Worm (Caenorhabditis elegans): ENCODE measurements around the gene F35C11.6.

F35C11.6 gene

DNA sequence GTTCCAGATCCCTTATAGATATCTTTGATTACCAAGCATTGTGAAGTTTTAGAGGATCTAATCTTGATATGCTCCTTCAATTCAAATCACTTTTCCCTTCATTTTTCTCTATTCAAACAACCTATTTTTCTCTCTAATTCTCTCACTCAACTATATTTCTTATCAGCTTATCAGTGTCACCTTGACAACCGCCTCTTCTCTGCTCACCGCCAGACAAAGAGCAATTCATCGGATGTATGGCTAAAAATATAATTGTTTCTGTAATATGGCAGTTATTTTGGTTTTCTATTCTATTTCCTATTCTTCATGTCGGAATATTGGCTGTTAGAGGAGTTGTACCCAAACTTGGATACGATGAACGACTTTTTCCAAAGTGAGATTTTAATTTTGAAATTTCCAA lies 9.2 kb downstream of the F35C11.6 start:
- TF ChIP-seq unc-62 (GFP tag; optimal IDR thresholded peaks at IDR 0.05) = no peak

DNA sequence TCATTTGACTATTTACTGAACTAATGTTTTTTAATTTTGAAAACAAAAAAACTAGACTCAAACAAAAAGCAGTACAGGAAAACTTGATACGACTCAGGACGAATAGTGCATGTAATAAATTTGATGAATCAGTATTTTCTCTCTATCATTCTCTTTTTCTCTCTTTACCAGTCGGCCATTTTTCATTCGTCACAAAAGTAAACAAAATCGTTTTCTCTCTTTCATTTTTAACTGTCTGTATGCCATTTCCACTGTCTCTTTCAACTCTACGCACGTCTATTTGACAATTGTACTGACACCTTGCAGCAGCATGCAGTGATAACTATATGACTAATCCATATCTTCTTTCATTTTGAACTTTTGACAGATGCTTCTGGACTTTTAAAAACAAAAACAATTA lies 10.2 kb downstream of the F35C11.6 start, which contains the start of the genes F35C11.2 and F35C11.4:
Gene F35C11.2 (minus strand): TSS at position 90 of the 400 bp plus-strand sequence.
Gene F35C11.4 (plus strand): TSS at position 260 of the 400 bp plus-strand sequence.
- no peak for TF ChIP-seq unc-62 (GFP tag; optimal IDR thresholded peaks at IDR 0.05)

DNA sequence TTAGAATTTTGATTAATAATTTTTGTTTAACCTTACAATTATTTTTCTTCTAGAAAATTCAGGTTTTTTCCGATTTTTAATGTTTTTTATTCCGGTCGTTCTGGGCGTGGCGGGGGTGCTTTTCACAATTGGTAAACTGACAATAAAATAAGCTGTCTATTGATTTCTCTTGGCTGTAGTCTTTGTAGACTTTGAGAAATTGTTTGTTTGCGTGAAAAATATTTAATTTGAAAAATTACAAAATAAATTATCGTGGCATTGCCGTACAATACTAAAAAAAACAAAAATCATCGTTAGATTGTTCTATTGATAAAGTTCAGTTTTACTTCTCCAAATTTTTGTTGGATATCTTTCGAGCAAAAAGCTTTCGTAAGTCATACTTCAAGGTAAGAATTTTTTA lies 12.5 kb downstream of the F35C11.6 start, which contains the start of gene F35C11.3:
Gene F35C11.3 (plus strand): TSS at position 301 of the 400 bp plus-strand sequence.
- no peak for TF ChIP-seq unc-62 (GFP tag; optimal IDR thresholded peaks at IDR 0.05)

- no peak for TF ChIP-seq unc-62 (GFP tag; optimal IDR thresholded peaks at IDR 0.05)
Observed at ce11 chrII:8238155-8238554, 20.8 kb downstream of the F35C11.6 start, which contains the start of gene nlp-5. nlp-5 (plus strand) TSS chrII:8238455.

DNA sequence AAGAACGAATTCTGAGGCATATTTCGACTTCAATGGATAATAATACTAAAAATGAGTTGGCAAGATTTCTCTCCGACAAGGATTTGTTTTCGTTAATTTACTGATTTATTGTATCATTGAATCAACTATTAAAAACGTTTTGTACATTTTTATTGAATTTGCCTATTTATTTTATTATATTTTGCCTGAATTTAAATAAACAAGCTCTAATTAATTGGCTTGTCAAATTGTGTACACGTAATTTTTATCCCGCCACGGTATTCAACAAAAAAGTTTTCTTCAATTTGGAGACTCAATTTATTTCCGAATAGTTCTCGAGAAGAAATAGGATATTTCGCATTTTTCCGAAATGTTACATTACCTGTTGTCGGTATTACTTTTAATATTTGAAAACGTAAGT lies 26.4 kb downstream of the F35C11.6 start, which contains the start of gene M110.7:
Gene M110.7 (plus strand): TSS at position 301 of the 400 bp plus-strand sequence.
- no peak for TF ChIP-seq unc-62 (GFP tag; optimal IDR thresholded peaks at IDR 0.05)

- no peak for TF ChIP-seq unc-62 (GFP tag; optimal IDR thresholded peaks at IDR 0.05)
Observed at ce11 chrII:8230976-8231375, 28.0 kb downstream of the F35C11.6 start, which contains the start of gene M110.9. M110.9 (plus strand) TSS chrII:8231276.

- no peak for TF ChIP-seq unc-62 (GFP tag; optimal IDR thresholded peaks at IDR 0.05)
Observed at ce11 chrII:8226475-8226874, 32.5 kb downstream of the F35C11.6 start.

DNA sequence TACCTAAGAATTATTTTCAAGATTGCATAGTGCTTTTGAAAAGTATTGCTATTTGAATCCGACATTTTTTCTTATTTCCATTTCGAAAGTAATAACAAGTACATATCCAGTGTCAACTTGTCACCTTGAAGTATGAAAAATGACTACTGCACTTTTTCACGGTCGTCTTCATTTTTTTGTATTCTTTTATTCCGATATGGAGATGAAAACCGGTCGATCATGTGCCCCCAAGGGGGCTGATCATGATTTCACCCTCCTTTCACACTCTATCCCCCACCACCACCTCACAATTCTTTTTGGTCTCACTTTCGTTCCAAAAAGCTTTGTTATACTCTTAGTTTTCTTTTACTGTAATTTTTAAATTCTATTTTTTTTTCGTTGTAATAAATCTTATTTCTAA lies 33.0 kb downstream of the F35C11.6 start:
- no peak for TF ChIP-seq unc-62 (GFP tag; optimal IDR thresholded peaks at IDR 0.05)

- TF ChIP-seq unc-62 (GFP tag; optimal IDR thresholded peaks at IDR 0.05) = no peak
Observed at ce11 chrII:8225347-8225746, 33.6 kb downstream of the F35C11.6 start.

- no peak for TF ChIP-seq unc-62 (GFP tag; optimal IDR thresholded peaks at IDR 0.05)
Observed at ce11 chrII:8224623-8225022, 34.3 kb downstream of the F35C11.6 start.

- no peak for TF ChIP-seq unc-62 (GFP tag; optimal IDR thresholded peaks at IDR 0.05)
Observed at ce11 chrII:8223945-8224344, 35.0 kb downstream of the F35C11.6 start.

DNA sequence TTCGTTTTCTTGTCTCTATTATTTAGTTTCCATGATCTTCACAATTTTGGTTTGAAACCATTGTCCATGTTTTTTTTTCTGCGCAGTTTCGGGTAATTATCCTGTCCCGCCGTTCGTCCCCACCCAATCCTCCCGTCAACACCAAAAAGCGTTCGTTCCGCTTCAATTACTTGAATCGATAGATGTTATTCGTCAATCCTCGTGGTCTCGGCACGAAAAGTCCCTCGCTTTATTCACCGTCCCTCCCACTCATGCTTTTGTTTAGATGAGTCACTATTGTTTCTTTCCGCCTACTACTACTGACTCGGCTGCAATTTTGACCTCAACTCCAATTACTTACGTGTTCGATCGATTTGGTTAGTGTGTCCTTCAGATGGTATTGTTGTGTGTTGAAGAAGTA lies 35.5 kb downstream of the F35C11.6 start:
- no peak for TF ChIP-seq unc-62 (GFP tag; optimal IDR thresholded peaks at IDR 0.05)

DNA sequence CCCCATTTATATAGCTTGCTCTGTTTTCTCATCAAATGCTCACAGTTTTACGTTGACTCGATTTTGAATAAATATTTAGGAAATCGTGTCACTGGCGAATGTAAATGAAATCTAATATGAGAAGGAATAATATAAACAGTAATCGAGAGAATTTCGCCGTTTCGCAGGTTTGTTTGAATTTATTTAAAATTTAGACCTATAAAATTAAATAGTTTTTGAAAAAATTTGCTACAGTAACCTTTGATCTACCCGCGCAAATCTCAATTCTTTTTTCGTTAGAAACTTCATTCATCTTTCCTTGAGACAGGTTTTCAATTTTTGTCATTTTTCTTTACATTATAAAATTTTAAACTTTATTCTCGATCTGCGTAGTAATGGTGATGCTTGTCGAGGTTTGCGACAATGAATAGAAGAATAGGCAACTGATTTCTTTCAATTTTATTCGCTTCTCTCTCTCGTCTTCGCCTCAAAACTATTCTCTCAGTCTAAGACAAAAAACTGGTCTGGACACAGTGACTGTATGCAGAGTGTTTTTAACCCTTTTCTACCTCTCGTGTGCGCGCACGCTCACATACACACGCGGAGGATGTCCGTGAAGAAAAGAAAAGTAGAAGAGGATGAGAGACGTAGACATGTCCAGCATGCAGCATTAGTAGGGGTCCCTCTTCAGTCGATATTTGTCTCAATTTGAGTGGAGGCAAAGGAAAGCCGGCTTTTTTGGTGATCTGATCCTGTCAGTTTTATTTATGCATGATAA lies 36.5 kb downstream of the F35C11.6 start, which contains the start of gene dab-1:
Gene dab-1 (plus strand): TSS at position 78 of the 757 bp plus-strand sequence.
- TF ChIP-seq unc-62 (GFP tag; optimal IDR thresholded peaks at IDR 0.05) = no peak

DNA sequence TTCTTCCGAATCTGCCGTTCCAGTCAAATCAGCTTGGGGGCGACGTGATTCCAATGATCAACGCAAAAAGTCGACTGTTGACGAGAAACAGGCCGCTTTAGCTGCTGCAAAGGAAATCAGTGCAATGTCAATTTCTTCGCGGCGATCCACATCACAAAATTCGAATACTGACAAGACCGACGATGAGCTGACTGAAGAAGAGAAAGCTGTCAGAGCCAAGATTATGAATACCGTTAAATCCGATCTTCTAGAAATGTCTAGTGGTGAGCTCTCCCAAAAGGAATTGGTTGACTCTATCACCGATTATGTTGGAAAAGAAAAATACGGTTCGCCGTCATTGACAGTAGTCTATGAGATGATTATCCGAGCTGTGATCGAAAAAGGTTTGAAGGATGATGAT lies 38.7 kb downstream of the F35C11.6 start:
- no peak for TF ChIP-seq unc-62 (GFP tag; optimal IDR thresholded peaks at IDR 0.05)

- TF ChIP-seq unc-62 (GFP tag; optimal IDR thresholded peaks at IDR 0.05) = no peak
Observed at ce11 chrII:8218266-8218665, 40.7 kb downstream of the F35C11.6 start.

- TF ChIP-seq unc-62 (GFP tag; optimal IDR thresholded peaks at IDR 0.05) = no peak
Observed at ce11 chrII:8216922-8217321, 42.0 kb downstream of the F35C11.6 start, which contains the start of gene ifg-1. ifg-1 (plus strand) TSS chrII:8217222.

ce11 chrII:8216433-8216832 lies 42.5 kb downstream of the F35C11.6 start, which contains the start of gene M110.3:
M110.3 (minus strand) TSS chrII:8216616.
- TF ChIP-seq unc-62 (GFP tag; optimal IDR thresholded peaks at IDR 0.05) = no peak
